Worm (Caenorhabditis elegans) whole organism, mixed stage, embryonic: Measurements from ENCODE around the gene sax-7.
A peak's percentile ranks its signal among the peaks of the same experiment; 100 is the strongest.

ENCODE experiments used
- bed-3 ChIP-seq: fragments of 200-800 bp; sonication (Bioruptor generic); optimal IDR thresholded peaks from 3 replicates; lab custom pipeline; 2018; ENCODE audit warnings: mild to moderate bottlenecking, missing genetic modification characterization, moderate library complexity, missing compliant biosample characterization
- blmp-1 ChIP-seq: fragments of 150-350 bp; optimal IDR thresholded peaks from 2 replicates; lab custom pipeline; 2014; ENCODE audit warnings: missing biosample characterization, missing genetic modification characterization
- ceh-39 ChIP-seq: fragments of 150-350 bp; optimal IDR thresholded peaks from 2 replicates; lab custom pipeline; 2014; ENCODE audit warnings: missing biosample characterization, missing genetic modification characterization
- ceh-43 ChIP-seq: fragments of 200-800 bp; sonication (Bioruptor generic); optimal IDR thresholded peaks from 2 replicates; lab custom pipeline; 2018; ENCODE audit warnings: mild to moderate bottlenecking, missing genetic modification characterization, moderate library complexity, missing compliant biosample characterization
- ceh-83 ChIP-seq: fragments of 200-800 bp; sonication (Bioruptor generic); optimal IDR thresholded peaks from 2 replicates; lab custom pipeline; 2018; ENCODE audit warnings: mild to moderate bottlenecking, missing genetic modification characterization, missing compliant biosample characterization
- ces-1 ChIP-seq: fragments of 150-350 bp; optimal IDR thresholded peaks from 2 replicates; lab custom pipeline; 2014; ENCODE audit warnings: missing biosample characterization, missing genetic modification reagents, missing genetic modification characterization
- cnd-1 ChIP-seq: fragments of 200-800 bp; sonication (Bioruptor generic); optimal IDR thresholded peaks from 2 replicates; lab custom pipeline; 2018; ENCODE audit warnings: mild to moderate bottlenecking, missing genetic modification characterization, missing compliant biosample characterization
- drap-1 ChIP-seq: fragments of 200-800 bp; sonication (Bioruptor generic); optimal IDR thresholded peaks from 3 replicates; lab custom pipeline; 2018; ENCODE audit warnings: mild to moderate bottlenecking, missing genetic modification characterization, missing compliant biosample characterization
- elt-3 ChIP-seq: fragments of 150-350 bp; optimal IDR thresholded peaks from 2 replicates; lab custom pipeline; 2014; ENCODE audit warnings: missing biosample characterization, missing genetic modification characterization
- flh-1 ChIP-seq: fragments of 200-800 bp; sonication (Bioruptor generic); optimal IDR thresholded peaks from 2 replicates; lab custom pipeline; 2018; ENCODE audit warnings: mild to moderate bottlenecking, missing genetic modification characterization, moderate library complexity, missing compliant biosample characterization
- ham-2 ChIP-seq: fragments of 200-800 bp; sonication (Bioruptor generic); optimal IDR thresholded peaks from 2 replicates; lab custom pipeline; 2018; ENCODE audit warnings: mild to moderate bottlenecking, missing genetic modification characterization, missing compliant biosample characterization
- hlh-1 ChIP-seq: fragments of 150-350 bp; optimal IDR thresholded peaks from 2 replicates; lab custom pipeline; 2014; ENCODE audit warnings: missing biosample characterization, missing genetic modification reagents, missing genetic modification characterization
- lin-13 ChIP-seq: fragments of 150-350 bp; optimal IDR thresholded peaks from 2 replicates; lab custom pipeline; 2014; ENCODE audit warnings: missing biosample characterization, missing genetic modification characterization
- lin-32 ChIP-seq: fragments of 200-800 bp; sonication (Bioruptor generic); optimal IDR thresholded peaks from 2 replicates; lab custom pipeline; 2018; ENCODE audit warnings: mild to moderate bottlenecking, missing genetic modification characterization, missing compliant biosample characterization
- lsy-2 ChIP-seq: fragments of 150-350 bp; optimal IDR thresholded peaks from 2 replicates; lab custom pipeline; 2014; ENCODE audit warnings: missing biosample characterization, missing genetic modification characterization
- mab-5 ChIP-seq: fragments of 150-350 bp; optimal IDR thresholded peaks from 2 replicates; lab custom pipeline; 2014; ENCODE audit warnings: missing biosample characterization, missing genetic modification characterization
- mep-1 ChIP-seq: fragments of 150-350 bp; optimal IDR thresholded peaks from 2 replicates; lab custom pipeline; 2017; ENCODE audit warnings: missing biosample characterization, missing genetic modification reagents, missing genetic modification characterization, inconsistent platforms
- mls-2 ChIP-seq: sonication (generic microtip); optimal IDR thresholded peaks from 2 replicates; lab custom pipeline; 2016; ENCODE audit warnings: mild to moderate bottlenecking, missing genetic modification characterization, moderate library complexity, missing compliant biosample characterization
- nhr-12 ChIP-seq: fragments of 150-350 bp; optimal IDR thresholded peaks from 2 replicates; lab custom pipeline; 2014; ENCODE audit warnings: missing biosample characterization, missing genetic modification characterization
- nhr-2 ChIP-seq: fragments of 150-350 bp; optimal IDR thresholded peaks from 2 replicates; lab custom pipeline; 2014; ENCODE audit warnings: missing biosample characterization, missing genetic modification characterization
- nhr-237 ChIP-seq: fragments of 150-350 bp; optimal IDR thresholded peaks from 2 replicates; lab custom pipeline; 2014; ENCODE audit warnings: missing biosample characterization, missing genetic modification characterization
- nhr-28 ChIP-seq: fragments of 150-350 bp; optimal IDR thresholded peaks from 2 replicates; lab custom pipeline; 2014; ENCODE audit warnings: missing biosample characterization, missing genetic modification characterization
- nhr-76 ChIP-seq: sonication (generic microtip); optimal IDR thresholded peaks from 2 replicates; lab custom pipeline; 2017; ENCODE audit warnings: missing biosample characterization, missing genetic modification characterization
- pha-4 ChIP-seq: fragments of 150-350 bp; optimal IDR thresholded peaks from 2 replicates; lab custom pipeline; 2018; ENCODE audit warnings: missing biosample characterization, missing genetic modification reagents, missing genetic modification characterization
- sem-2 ChIP-seq: fragments of 200-800 bp; sonication (Bioruptor generic); optimal IDR thresholded peaks from 2 replicates; lab custom pipeline; 2018; ENCODE audit warnings: mild to moderate bottlenecking, missing genetic modification characterization, missing compliant biosample characterization
- snpc-4 ChIP-seq: fragments of 150-350 bp; optimal IDR thresholded peaks from 2 replicates; lab custom pipeline; 2014; ENCODE audit warnings: missing biosample characterization, missing genetic modification characterization
- sptf-1 ChIP-seq: sonication (generic microtip); optimal IDR thresholded peaks from 2 replicates; lab custom pipeline; 2017; ENCODE audit warnings: mild to moderate bottlenecking, missing genetic modification characterization, moderate library complexity, missing compliant biosample characterization
- tbx-8 ChIP-seq: fragments of 200-800 bp; sonication (Bioruptor generic); optimal IDR thresholded peaks from 2 replicates; lab custom pipeline; 2018; ENCODE audit warnings: mild to moderate bottlenecking, missing genetic modification characterization, moderate library complexity, missing compliant biosample characterization
- unc-120 ChIP-seq: sonication (generic microtip); optimal IDR thresholded peaks from 2 replicates; lab custom pipeline; 2017; ENCODE audit warnings: missing genetic modification characterization, missing compliant biosample characterization; ENCODE audit not compliant: poor library complexity, severe bottlenecking
- unc-39 ChIP-seq: fragments of 150-350 bp; optimal IDR thresholded peaks from 2 replicates; lab custom pipeline; 2014; ENCODE audit warnings: missing biosample characterization, missing genetic modification characterization
- unc-62 ChIP-seq: fragments of 150-350 bp; optimal IDR thresholded peaks from 2 replicates; lab custom pipeline; 2014; ENCODE audit warnings: missing biosample characterization, missing genetic modification reagents, missing genetic modification characterization
- zip-8 ChIP-seq: fragments of 150-350 bp; optimal IDR thresholded peaks from 2 replicates; lab custom pipeline; 2014; ENCODE audit warnings: missing biosample characterization, missing genetic modification characterization

The sax-7 gene

ce11 chrIV:8067745-8068144, 5.3 kb downstream of the sax-7 start:
- TF ChIP-seq ceh-43 (GFP tag; lab: Kevin White, UChicago): no peak
- TF ChIP-seq nhr-237 (tag; lab: Kevin White, UChicago): no peak
- no peak for TF ChIP-seq sptf-1 (tag; lab: Kevin White, UChicago)
- TF ChIP-seq mls-2 (tag; lab: Kevin White, UChicago): peak; percentile 34
- TF ChIP-seq unc-39 (tag; lab: Kevin White, UChicago): no peak
- no peak for TF ChIP-seq zip-8

ce11 chrIV:8068280-8068679, 5.8 kb downstream of the sax-7 start:
- peak; percentile 72 for TF ChIP-seq lin-32 (GFP tag; lab: Kevin White, UChicago)
- no peak for TF ChIP-seq lsy-2 (tag; lab: Kevin White, UChicago)
- TF ChIP-seq hlh-1: peak; percentile 97
- TF ChIP-seq unc-62: peak; percentile 38

ce11 chrIV:8069104-8069503, 6.6 kb downstream of the sax-7 start:
- TF ChIP-seq lin-32 (GFP tag; lab: Kevin White, UChicago) (no peak), zip-8 (no peak), elt-3 (tag; lab: Kevin White, UChicago) (no peak), hlh-1 (no peak), nhr-12 (no peak), sem-2 (GFP tag; lab: Kevin White, UChicago) (no peak), ham-2 (GFP tag; lab: Kevin White, UChicago) (no peak), bed-3 (no peak), cnd-1 (tag; lab: Kevin White, UChicago) (no peak), nhr-2 (tag; lab: Kevin White, UChicago) (no peak), lin-13 (tag; lab: Kevin White, UChicago) (no peak), pha-4 (no peak), mab-5 (no peak), nhr-76 (tag; lab: Kevin White, UChicago) (no peak), nhr-237 (tag; lab: Kevin White, UChicago) (no peak), tbx-8 (GFP tag; lab: Kevin White, UChicago) (no peak), mls-2 (tag; lab: Kevin White, UChicago) (no peak), snpc-4 (tag; lab: Kevin White, UChicago) (no peak), unc-120 (tag; lab: Kevin White, UChicago) (no peak)

DNA sequence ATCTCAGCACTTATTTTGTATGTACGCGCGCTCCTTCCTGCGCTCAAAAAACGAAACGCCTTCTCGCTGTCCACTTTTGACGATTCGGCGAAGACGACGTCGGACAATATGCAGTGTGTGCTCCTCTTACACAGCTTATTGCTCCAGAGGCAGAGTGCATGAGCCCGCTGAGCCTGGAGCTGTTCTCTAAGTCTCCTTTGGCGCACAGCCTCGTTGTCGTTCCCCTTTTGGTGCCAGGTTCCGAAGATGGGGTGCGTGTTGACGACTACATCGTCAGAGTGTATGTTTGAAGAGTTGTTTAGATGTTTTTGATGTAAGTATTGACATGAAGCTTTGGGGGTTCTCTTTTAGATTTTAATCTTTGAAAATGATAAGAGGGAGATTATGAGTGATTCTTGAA, 7.8 kb downstream of the sax-7 start:
- TF ChIP-seq blmp-1 (no peak), unc-39 (tag; lab: Kevin White, UChicago) (no peak), mep-1 (no peak), drap-1 (no peak), lin-13 (tag; lab: Kevin White, UChicago) (no peak), nhr-28 (tag; lab: Kevin White, UChicago) (no peak), zip-8 (no peak), mls-2 (tag; lab: Kevin White, UChicago) (no peak), nhr-12 (no peak), ceh-39 (no peak), mab-5 (no peak), unc-62 (no peak), ceh-43 (GFP tag; lab: Kevin White, UChicago) (no peak), flh-1 (no peak), nhr-2 (tag; lab: Kevin White, UChicago) (no peak), ces-1 (GFP tag; lab: Kevin White, UChicago) (no peak), cnd-1 (tag; lab: Kevin White, UChicago) (no peak), ham-2 (GFP tag; lab: Kevin White, UChicago) (no peak), sem-2 (GFP tag; lab: Kevin White, UChicago) (no peak), pha-4 (no peak)

DNA sequence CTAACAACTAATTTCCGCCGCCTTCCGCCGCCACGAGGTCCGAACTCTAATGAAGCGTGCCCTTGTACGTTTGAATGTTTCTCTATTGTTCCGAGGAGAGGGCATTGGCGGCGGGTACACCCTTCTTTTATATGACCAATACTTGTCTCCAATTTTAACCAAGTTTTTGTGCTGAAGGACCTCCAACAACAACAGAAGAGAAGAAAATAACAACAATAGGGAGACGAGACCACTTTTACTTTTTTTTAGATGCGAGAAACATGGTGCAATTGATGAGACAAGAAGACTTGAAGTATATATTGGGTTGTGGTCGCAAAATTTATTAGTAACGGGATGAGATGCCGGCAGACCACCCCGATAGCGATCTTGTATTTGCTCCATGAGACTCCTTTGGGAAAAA, 8.5 kb downstream of the sax-7 start:
- TF ChIP-seq elt-3 (tag; lab: Kevin White, UChicago) (no peak), unc-120 (tag; lab: Kevin White, UChicago) (no peak), ces-1 (GFP tag; lab: Kevin White, UChicago) (peak; percentile 3), ceh-83 (GFP tag; lab: Kevin White, UChicago) (no peak), nhr-28 (tag; lab: Kevin White, UChicago) (no peak), cnd-1 (tag; lab: Kevin White, UChicago) (no peak), nhr-12 (no peak)
